Worm (Caenorhabditis elegans): ENCODE data around the gene ZK177.1.

ZK177.1 gene

ce11 chrII:5497541-5497940 lies 30.4 kb upstream of the ZK177.1 start:
- TF ChIP-seq C04F5.9 (tag; optimal IDR thresholded peaks at IDR 0.05), result no peak
- peak; percentile 26 for TF ChIP-seq nhr-85 (tag)

ce11 chrII:5498156-5498739 lies 29.7 kb upstream of the ZK177.1 start, which contains the start of the genes suex-1 and F12A10.9:
TSS of gene suex-1 (minus strand) at chrII:5498256.
TSS of gene F12A10.9 (plus strand) at chrII:5498689.
- TF ChIP-seq nhr-77 (tag; optimal IDR thresholded peaks at IDR 0.05) (no peak), unc-130 (tag; optimal IDR thresholded peaks at IDR 0.05) (no peak), pag-3 (tag; optimal IDR thresholded peaks at IDR 0.05; ENCODE audit: borderline replicate concordance, insufficient read depth) (no peak)

DNA sequence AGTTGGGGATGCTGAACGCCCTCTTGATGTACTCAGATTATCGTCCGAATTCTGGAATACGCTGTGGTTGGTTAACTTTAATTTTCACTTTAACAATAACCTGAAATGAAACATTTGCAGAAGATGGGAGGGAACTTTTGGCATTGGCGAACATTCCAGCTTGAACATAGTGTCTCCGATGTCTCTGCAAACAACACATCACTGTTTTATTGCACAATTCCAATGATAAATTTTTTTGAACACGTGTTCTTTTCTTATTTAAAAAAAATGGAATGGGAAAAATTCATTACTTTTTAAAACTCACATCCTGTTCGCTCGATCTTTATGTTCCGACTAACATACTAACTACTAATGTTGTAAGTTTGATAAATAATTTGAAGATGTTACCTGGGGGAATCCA lies 27.5 kb upstream of the ZK177.1 start, which contains the start of gene fzy-1:
Gene fzy-1, plus strand, starts transcription at position 301 of the 400 bp plus-strand sequence.
- TF ChIP-seq swsn-7 (tag; optimal IDR thresholded peaks at IDR 0.05) (no peak), unc-30 (tag; optimal IDR thresholded peaks at IDR 0.05) (no peak), efl-1 (optimal IDR thresholded peaks at IDR 0.05) (no peak), efl-1 (GFP tag; optimal IDR thresholded peaks at IDR 0.05 in 1 of 2) (no peak), jun-1 (tag; optimal IDR thresholded peaks at IDR 0.05) (no peak), xbp-1 (tag; optimal IDR thresholded peaks at IDR 0.05) (no peak), sptf-1 (tag; optimal IDR thresholded peaks at IDR 0.05) (no peak), unc-86 (tag; optimal IDR thresholded peaks at IDR 0.05) (no peak)

DNA sequence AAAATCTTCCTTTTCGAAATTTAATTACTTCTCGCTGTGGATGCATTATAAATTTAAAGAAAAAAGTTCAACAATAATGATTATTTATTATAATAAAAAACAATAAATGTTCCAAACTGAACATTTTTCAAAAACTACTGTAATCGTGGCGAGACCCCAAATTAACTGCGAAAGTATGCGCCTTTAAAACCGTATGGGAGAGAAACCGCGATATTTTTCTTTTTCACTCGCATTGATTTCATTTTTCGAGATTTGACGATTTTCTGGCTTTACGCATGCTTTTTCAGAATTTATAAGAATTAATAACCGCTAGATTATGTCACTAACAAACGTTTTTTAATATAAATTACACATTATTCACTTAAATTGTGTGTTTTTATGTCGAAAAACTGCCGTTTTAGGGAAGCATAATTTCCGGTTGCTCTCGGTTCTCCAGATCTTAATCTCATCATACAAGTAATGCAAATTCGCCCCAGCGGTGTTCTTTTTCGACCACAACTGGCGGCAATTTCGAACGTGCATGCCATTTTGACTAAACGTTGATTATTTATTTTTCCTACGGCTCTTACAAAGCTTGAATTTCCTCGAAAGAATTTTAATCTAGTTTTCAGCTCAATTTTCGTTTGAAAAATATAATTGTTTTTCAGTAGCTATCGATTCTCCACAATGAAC lies 26.8 kb upstream of the ZK177.1 start, which contains the start of gene F12A10.8:
Gene F12A10.8, minus strand, starts transcription at position 79 of the 672 bp plus-strand sequence.
- TF ChIP-seq skn-1 (tag; optimal IDR thresholded peaks at IDR 0.05) (peak; percentile 17), nhr-19 (GFP tag; conservative IDR thresholded peaks at IDR 0.05) (no peak), snpc-4 (tag; optimal IDR thresholded peaks at IDR 0.05) (no peak), alr-1 (tag; optimal IDR thresholded peaks at IDR 0.05; ENCODE audit: borderline replicate concordance) (no peak), blmp-1 (tag; optimal IDR thresholded peaks at IDR 0.05) (peak; percentile 55), nhr-85 (tag) (peak; percentile 33), ceh-82 (tag; optimal IDR thresholded peaks at IDR 0.05) (peak in 1 of 3 experiments; percentile 32), lin-14 (GFP tag; optimal IDR thresholded peaks at IDR 0.05) (peak; percentile 29), efl-1 (optimal IDR thresholded peaks at IDR 0.05) (peak; percentile 57 to 83), efl-1 (GFP tag; optimal IDR thresholded peaks at IDR 0.05 in 1 of 2) (peak; percentile 85 to 98), ceh-90 (tag; optimal IDR thresholded peaks at IDR 0.05) (no peak), nhr-12 (tag; optimal IDR thresholded peaks at IDR 0.05) (no peak), rnt-1 (tag; optimal IDR thresholded peaks at IDR 0.05) (peak; percentile 21), lin-35 (GFP tag; optimal IDR thresholded peaks at IDR 0.05) (peak; percentile 75 to 92), ama-1 (optimal IDR thresholded peaks at IDR 0.05) (no peak), snu-23 (GFP tag; optimal IDR thresholded peaks at IDR 0.05) (peak; percentile 24), ztf-11 (tag; optimal IDR thresholded peaks at IDR 0.05) (no peak), dpl-1 (GFP tag; optimal IDR thresholded peaks at IDR 0.05) (peak; percentile 67 to 87 (median 79)), mep-1 (tag; optimal IDR thresholded peaks at IDR 0.05) (peak; percentile 46), F16B12.6 (tag; optimal IDR thresholded peaks at IDR 0.05) (peak; percentile 30), elt-2 (tag; optimal IDR thresholded peaks at IDR 0.05) (no peak), fkh-10 (GFP tag; optimal IDR thresholded peaks at IDR 0.05) (no peak), dsc-1 (tag; optimal IDR thresholded peaks at IDR 0.05) (no peak), lsy-2 (tag; optimal IDR thresholded peaks at IDR 0.05) (peak in 1 of 2 experiments; percentile 68), lin-15B (tag; optimal IDR thresholded peaks at IDR 0.05) (peak; percentile 67)
